Worm (Caenorhabditis elegans) whole organism, young adult: ENCODE results near the gene sri-24.

Experiments
- C17E4.6 ChIP-seq: fragments of 200-800 bp; sonication (Bioruptor generic); IDR thresholded peaks from 2 replicates; pipeline ENCODE4 v1.3.6; 2022; ENCODE audit warnings: missing genetic modification reagents, missing genetic modification characterization, missing compliant biosample characterization
- F57A8.1 ChIP-seq: fragments of 200-800 bp; sonication (Bioruptor generic); optimal IDR thresholded peaks from 2 replicates; lab custom pipeline; 2018; ENCODE audit warnings: mild to moderate bottlenecking, missing genetic modification characterization, moderate library complexity, missing compliant biosample characterization
- ceh-79 ChIP-seq: sonication (generic microtip); optimal IDR thresholded peaks from 2 replicates; lab custom pipeline; 2017; ENCODE audit warnings: mild to moderate bottlenecking, missing genetic modification characterization, missing compliant biosample characterization
- him-1 ChIP-seq: sonication (generic microtip); optimal IDR thresholded peaks from 2 replicates; lab custom pipeline; 2016; ENCODE audit warnings: missing genotype, missing genetic modification reagents, missing genetic modification characterization, missing compliant biosample characterization
- lag-1 ChIP-seq: fragments of 200-800 bp; sonication (Bioruptor generic); IDR thresholded peaks from 2 replicates; pipeline ENCODE4 v1.3.6; 2022; ENCODE audit warnings: missing genetic modification reagents, missing genetic modification characterization, missing compliant biosample characterization
- unc-62 ChIP-seq: fragments of 150-350 bp; optimal IDR thresholded peaks from 2 replicates; lab custom pipeline; 2014; ENCODE audit warnings: missing biosample characterization, missing genetic modification reagents, missing genetic modification characterization

ce11 chrV:15235661-15236060, 23.7 kb downstream of the sri-24 start, which contains the start of gene nhr-164:
- no peak for TF ChIP-seq C17E4.6 (GFP tag; lab: Robert Waterston, UW)
- TF ChIP-seq F57A8.1 = no peak
- no peak for TF ChIP-seq lag-1
- no peak for TF ChIP-seq ceh-79 (tag; lab: Kevin White, UChicago)
- no peak for TF ChIP-seq unc-62
- no peak for TF ChIP-seq him-1
